Fruit fly (Drosophila melanogaster): ENCODE results near the gene Rbp6.

Gene Rbp6

dm6 chr3L:17024095-17024639, 213.8 kb downstream of the Rbp6 start, which contains the start of gene Fit2:
Gene Fit2, plus strand, starts transcription at chr3L:17024328.
- TF ChIP-seq CG7368 (GFP tag; optimal IDR thresholded peaks at IDR 0.05) (no peak), CG4318 (GFP tag; optimal IDR thresholded peaks at IDR 0.05) (no peak), ss (GFP tag; optimal IDR thresholded peaks at IDR 0.05) (no peak), Hr39 (GFP tag; optimal IDR thresholded peaks at IDR 0.05) (no peak), dsx (GFP tag; optimal IDR thresholded peaks at IDR 0.05; ENCODE audit: poor library complexity, severe bottlenecking) (no peak), CG10669 (GFP tag; optimal IDR thresholded peaks at IDR 0.05) (no peak), CG10631 (GFP tag; optimal IDR thresholded peaks at IDR 0.05) (no peak), eg (GFP tag; IDR thresholded peaks at IDR 0.05) (no peak), Eip78C (GFP tag) (no peak), achi (GFP tag; optimal IDR thresholded peaks at IDR 0.05) (no peak), CG6792 (GFP tag; optimal IDR thresholded peaks at IDR 0.05) (no peak), Sox102F (GFP tag; optimal IDR thresholded peaks at IDR 0.05) (no peak), dac (GFP tag; optimal IDR thresholded peaks at IDR 0.05) (no peak)

- TF ChIP-seq Hr4 (GFP tag; optimal IDR thresholded peaks at IDR 0.05) (no peak), CG11294 (GFP tag; IDR thresholded peaks at IDR 0.05) (no peak), Smox (GFP tag; optimal IDR thresholded peaks at IDR 0.05) (no peak), CG1621 (tag; optimal IDR thresholded peaks at IDR 0.05) (no peak), Sox14 (GFP tag; optimal IDR thresholded peaks at IDR 0.05) (no peak), acj6 (GFP tag; optimal IDR thresholded peaks at IDR 0.05) (no peak), Sox15 (GFP tag; optimal IDR thresholded peaks at IDR 0.05) (no peak), Met (GFP tag; optimal IDR thresholded peaks at IDR 0.05) (no peak), pdm3 (GFP tag; optimal IDR thresholded peaks at IDR 0.05) (no peak), CG4318 (GFP tag; optimal IDR thresholded peaks at IDR 0.05) (no peak), CG32006 (GFP tag; optimal IDR thresholded peaks at IDR 0.05) (no peak)
Observed at dm6 chr3L:17023641-17024040, 214.4 kb downstream of the Rbp6 start, which contains the start of gene a10. Gene a10, minus strand, starts transcription at chr3L:17023741.

- no peak for TF ChIP-seq fd85E (GFP tag; optimal IDR thresholded peaks at IDR 0.05)
- TF ChIP-seq CG4318 (GFP tag; optimal IDR thresholded peaks at IDR 0.05) = no peak
- TF ChIP-seq svp (GFP tag) = no peak
- TF ChIP-seq dsx (GFP tag; optimal IDR thresholded peaks at IDR 0.05; ENCODE audit: poor library complexity, severe bottlenecking) = no peak
- no peak for TF ChIP-seq Sox14 (GFP tag; optimal IDR thresholded peaks at IDR 0.05)
- no peak for TF ChIP-seq Eip75B (GFP tag; optimal IDR thresholded peaks at IDR 0.05)
- no peak for TF ChIP-seq CG6792 (GFP tag; optimal IDR thresholded peaks at IDR 0.05)
- no peak for TF ChIP-seq Hr39 (GFP tag; optimal IDR thresholded peaks at IDR 0.05)
- TF ChIP-seq Ets21C (GFP tag; optimal IDR thresholded peaks at IDR 0.05) = no peak
- no peak for TF ChIP-seq CG11294 (GFP tag; IDR thresholded peaks at IDR 0.05)
- no peak for TF ChIP-seq CG16779 (tag; optimal IDR thresholded peaks at IDR 0.05)
- TF ChIP-seq CG34406 (GFP tag; optimal IDR thresholded peaks at IDR 0.05) = no peak
- TF ChIP-seq esn (GFP tag; optimal IDR thresholded peaks at IDR 0.05) = no peak
- no peak for TF ChIP-seq dac (GFP tag; optimal IDR thresholded peaks at IDR 0.05)
- TF ChIP-seq cyc (GFP tag; optimal IDR thresholded peaks at IDR 0.05) = no peak
- TF ChIP-seq CG10669 (GFP tag; optimal IDR thresholded peaks at IDR 0.05) = no peak
- no peak for TF ChIP-seq CG8632 (GFP tag; optimal IDR thresholded peaks at IDR 0.05)
- no peak for TF ChIP-seq Gug (GFP tag; IDR thresholded peaks at IDR 0.05)
Observed at dm6 chr3L:17022756-17023155, 215.3 kb downstream of the Rbp6 start, which contains the start of gene CG6652. Gene CG6652, minus strand, starts transcription at chr3L:17022856.

- no peak for TF ChIP-seq Ets96B (tag; optimal IDR thresholded peaks at IDR 0.05)
- TF ChIP-seq Hr39 (GFP tag; optimal IDR thresholded peaks at IDR 0.05) = no peak
- no peak for TF ChIP-seq CG10631 (GFP tag; optimal IDR thresholded peaks at IDR 0.05)
- no peak for TF ChIP-seq CG7368 (GFP tag; optimal IDR thresholded peaks at IDR 0.05)
- no peak for TF ChIP-seq Ets21C (GFP tag; optimal IDR thresholded peaks at IDR 0.05)
- no peak for TF ChIP-seq CG31627 (GFP tag; optimal IDR thresholded peaks at IDR 0.05)
Observed at dm6 chr3L:17016576-17016917, 221.5 kb downstream of the Rbp6 start.
